Worm (Caenorhabditis elegans) whole organism, L1 larva: ENCODE measurements around the gene qns-1.
A peak's percentile ranks its signal among the peaks of the same experiment; 100 is the strongest.

ENCODE experiments used
- C34B4.2 ChIP-seq: sonication (generic microtip); optimal IDR thresholded peaks from 2 replicates; lab custom pipeline; 2017; ENCODE audit warnings: mild to moderate bottlenecking, missing genetic modification characterization, missing compliant biosample characterization
- aha-1 ChIP-seq: fragments of 150-350 bp; optimal IDR thresholded peaks from 2 replicates; lab custom pipeline; 2014; ENCODE audit warnings: missing biosample characterization, missing genetic modification characterization
- ama-1 ChIP-seq: fragments of 150-350 bp; optimal IDR thresholded peaks from 2 replicates; lab custom pipeline; 2014
- blmp-1 ChIP-seq: fragments of 150-350 bp; optimal IDR thresholded peaks from 2 replicates; lab custom pipeline; 2014; ENCODE audit warnings: missing biosample characterization, missing genetic modification characterization
- ceh-82 ChIP-seq, 3 experiments: fragments of 150-350 bp in 1 of 3; sonication (generic microtip) in 2 of 3; optimal IDR thresholded peaks; 2 replicates each; lab custom pipeline; 2014 to 2017; ENCODE audit warnings: missing biosample characterization in 3 of 3, missing genetic modification characterization in 3 of 3
- ceh-88 ChIP-seq: fragments of 200-800 bp; sonication (Bioruptor generic); IDR thresholded peaks from 2 replicates; pipeline ENCODE4 v1.3.6; 2022; ENCODE audit warnings: missing genetic modification characterization, missing compliant biosample characterization
- ceh-90 ChIP-seq: sonication (generic microtip); optimal IDR thresholded peaks from 2 replicates; lab custom pipeline; 2016; ENCODE audit warnings: missing genetic modification characterization, missing compliant biosample characterization
- efl-1 ChIP-seq, 4 experiments: fragments of 150-350 bp; optimal IDR thresholded peaks in 3 of 4; peaks in 1 of 4; 1 replicate in 1 of 4; 2 replicates in 3 of 4; lab custom pipeline; 2014; ENCODE audit warnings: missing biosample characterization in 2 of 4, missing genetic modification characterization in 2 of 4, missing genetic modification reagents in 2 of 4
- elt-2 ChIP-seq: sonication (generic microtip); optimal IDR thresholded peaks from 2 replicates; lab custom pipeline; 2016; ENCODE audit warnings: missing genetic modification characterization, mild to moderate bottlenecking, inconsistent platforms, missing compliant biosample characterization, missing genetic modification reagents
- elt-3 ChIP-seq, 6 experiments: fragments of 150-350 bp in 1 of 6; sonication (generic microtip); optimal IDR thresholded peaks; 2 replicates each; lab custom pipeline; 2017 to 2018; ENCODE audit warnings: missing biosample characterization in 6 of 6, missing genetic modification characterization in 6 of 6, inconsistent platforms in 1 of 6
- fkh-4 ChIP-seq: sonication (generic microtip); optimal IDR thresholded peaks from 2 replicates; lab custom pipeline; 2016; ENCODE audit warnings: missing compliant biosample characterization, missing genetic modification characterization, borderline replicate concordance
- fos-1 ChIP-seq: fragments of 150-350 bp; optimal IDR thresholded peaks from 2 replicates; lab custom pipeline; 2014; ENCODE audit warnings: missing biosample characterization, missing genetic modification characterization
- grh-1 ChIP-seq: fragments of 200-800 bp; sonication (Bioruptor generic); IDR thresholded peaks from 2 replicates; pipeline ENCODE4 v1.3.6; 2022; ENCODE audit warnings: missing genetic modification reagents, missing genetic modification characterization, missing compliant biosample characterization
- hlh-4 ChIP-seq: sonication (generic microtip); optimal IDR thresholded peaks from 2 replicates; lab custom pipeline; 2016; ENCODE audit warnings: mild to moderate bottlenecking, missing genetic modification characterization, missing compliant biosample characterization
- hpl-2 ChIP-seq: fragments of 150-350 bp; optimal IDR thresholded peaks from 2 replicates; lab custom pipeline; 2014; ENCODE audit warnings: missing biosample characterization, missing genetic modification reagents, missing genetic modification characterization
- isw-1 ChIP-seq: fragments of 200-800 bp; sonication (Bioruptor generic); IDR thresholded peaks from 2 replicates; pipeline ENCODE4 v1.3.6; 2022; ENCODE audit warnings: missing genetic modification characterization, missing compliant biosample characterization
- jun-1 ChIP-seq: fragments of 150-350 bp; optimal IDR thresholded peaks from 2 replicates; lab custom pipeline; 2014; ENCODE audit warnings: missing biosample characterization, missing genetic modification reagents, missing genetic modification characterization
- lin-14 ChIP-seq: fragments of 200-800 bp; sonication (Bioruptor generic); optimal IDR thresholded peaks from 2 replicates; lab custom pipeline; 2018; ENCODE audit warnings: mild to moderate bottlenecking, missing genetic modification characterization, moderate library complexity, missing compliant biosample characterization
- lin-39 ChIP-seq: fragments of 150-350 bp; optimal IDR thresholded peaks from 2 replicates; lab custom pipeline; 2014; ENCODE audit warnings: missing biosample characterization, missing genetic modification reagents, missing genetic modification characterization
- lir-3 ChIP-seq: sonication (generic microtip); optimal IDR thresholded peaks from 2 replicates; lab custom pipeline; 2016; ENCODE audit warnings: mild to moderate bottlenecking, missing genetic modification characterization, moderate library complexity, missing compliant biosample characterization; ENCODE audit not compliant: poor library complexity
- mab-9 ChIP-seq: fragments of 200-800 bp; sonication (Bioruptor generic); IDR thresholded peaks from 2 replicates; pipeline ENCODE4 v1.3.6; 2022; ENCODE audit warnings: missing genetic modification reagents, missing genetic modification characterization, missing compliant biosample characterization
- nhr-12 ChIP-seq: sonication (generic microtip); optimal IDR thresholded peaks from 2 replicates; lab custom pipeline; 2017; ENCODE audit warnings: missing biosample characterization, missing genetic modification characterization
- nhr-19 ChIP-seq: fragments of 200-800 bp; sonication (Bioruptor generic); conservative IDR thresholded peaks from 2 replicates; pipeline ENCODE4 v1.3.6; 2022; ENCODE audit warnings: missing genetic modification characterization, missing compliant biosample characterization
- nhr-237 ChIP-seq: fragments of 150-350 bp; optimal IDR thresholded peaks from 2 replicates; lab custom pipeline; 2014; ENCODE audit warnings: missing biosample characterization, missing genetic modification characterization
- nhr-71 ChIP-seq: sonication (generic microtip); optimal IDR thresholded peaks from 2 replicates; lab custom pipeline; 2016; ENCODE audit warnings: mild to moderate bottlenecking, missing genetic modification characterization, moderate library complexity, missing compliant biosample characterization
- nhr-76 ChIP-seq: sonication (generic microtip); optimal IDR thresholded peaks from 2 replicates; lab custom pipeline; 2017; ENCODE audit warnings: missing biosample characterization, missing genetic modification characterization
- nhr-77 ChIP-seq: fragments of 150-350 bp; optimal IDR thresholded peaks from 2 replicates; lab custom pipeline; 2014; ENCODE audit warnings: missing biosample characterization, missing genetic modification characterization
- nhr-85 ChIP-seq: sonication (generic microtip); peaks from one replicate; lab custom pipeline; 2016; ENCODE audit warnings: missing genetic modification characterization, inconsistent platforms, missing compliant biosample characterization
- nhr-90 ChIP-seq: sonication (generic microtip); optimal IDR thresholded peaks from 2 replicates; lab custom pipeline; 2016; ENCODE audit warnings: mild to moderate bottlenecking, missing genetic modification characterization, missing compliant biosample characterization; ENCODE audit not compliant: poor library complexity
- pag-3 ChIP-seq: sonication (generic microtip); optimal IDR thresholded peaks from 2 replicates; lab custom pipeline; 2017; ENCODE audit warnings: missing genetic modification characterization, mild to moderate bottlenecking, missing compliant biosample characterization, antibody characterized with exemption, borderline replicate concordance; ENCODE audit not compliant: insufficient read depth
- pax-3 ChIP-seq: fragments of 200-800 bp; sonication (Bioruptor generic); optimal IDR thresholded peaks from 2 replicates; lab custom pipeline; 2018; ENCODE audit warnings: mild to moderate bottlenecking, missing genetic modification characterization, moderate library complexity, missing compliant biosample characterization
- pqm-1 ChIP-seq: sonication (generic microtip); optimal IDR thresholded peaks from 3 replicates; lab custom pipeline; 2017; ENCODE audit warnings: missing biosample characterization, missing genetic modification characterization
- snpc-4 ChIP-seq: fragments of 150-350 bp; optimal IDR thresholded peaks from 2 replicates; lab custom pipeline; 2014; ENCODE audit warnings: missing biosample characterization, missing genetic modification characterization
- sox-4 ChIP-seq: sonication (generic microtip); optimal IDR thresholded peaks from 2 replicates; lab custom pipeline; 2016; ENCODE audit warnings: missing genetic modification characterization, missing compliant biosample characterization
- sptf-1 ChIP-seq: fragments of 150-350 bp; optimal IDR thresholded peaks from 2 replicates; lab custom pipeline; 2014; ENCODE audit warnings: missing biosample characterization, missing genetic modification characterization
- sup-37 ChIP-seq: fragments of 200-800 bp; sonication (Bioruptor generic); optimal IDR thresholded peaks from 2 replicates; lab custom pipeline; 2018; ENCODE audit warnings: mild to moderate bottlenecking, missing genetic modification characterization, missing compliant biosample characterization
- swsn-7 ChIP-seq: sonication (generic microtip); optimal IDR thresholded peaks from 2 replicates; lab custom pipeline; 2016; ENCODE audit warnings: missing genetic modification characterization, missing compliant biosample characterization
- tlp-1 ChIP-seq: fragments of 150-350 bp; optimal IDR thresholded peaks from 2 replicates; lab custom pipeline; 2014; ENCODE audit warnings: missing biosample characterization, missing genetic modification characterization
- xbp-1 ChIP-seq: sonication (generic microtip); optimal IDR thresholded peaks from 2 replicates; lab custom pipeline; 2016; ENCODE audit warnings: missing genetic modification characterization, missing compliant biosample characterization

qns-1 gene

DNA sequence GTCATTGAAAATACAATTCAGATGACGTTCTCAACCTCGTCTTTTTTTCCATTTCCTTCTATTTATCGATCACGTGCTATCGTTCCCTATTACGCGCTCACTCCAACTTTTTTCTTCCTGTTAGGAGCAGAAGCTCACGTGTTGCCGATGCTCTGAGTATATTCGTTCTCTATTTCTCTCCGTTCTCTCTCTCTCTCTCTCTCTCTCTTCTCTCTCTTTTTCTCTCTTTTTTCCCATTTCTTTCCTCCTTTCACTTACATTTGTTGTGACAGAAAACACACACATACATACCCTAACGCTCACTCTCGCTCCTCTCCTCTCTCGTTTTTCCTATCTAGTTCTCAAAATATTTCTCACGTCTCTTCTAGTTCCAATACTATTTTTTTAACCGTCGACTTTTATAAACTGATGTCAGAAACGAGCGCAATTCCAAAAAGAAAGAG, 33.3 kb upstream of the qns-1 start (continued):
- peak; percentile 91 for TF ChIP-seq xbp-1 (tag; lab: Kevin White, UChicago)
- TF ChIP-seq nhr-19 (GFP tag; lab: Robert Waterston, UW), result peak; percentile 91
- TF ChIP-seq ceh-82 (tag; optimal IDR thresholded peaks at IDR 0.05; lab: Kevin White, UChicago), result peak; percentile 28 to 73 (median 42)
- TF ChIP-seq fos-1 (tag; lab: Kevin White, UChicago), result peak; percentile 60
- TF ChIP-seq nhr-237, result peak; percentile 78
- no peak for TF ChIP-seq mab-9 (GFP tag; lab: Robert Waterston, UW)
- TF ChIP-seq nhr-90 (tag; lab: Kevin White, UChicago), result peak; percentile 80
- peak; percentile 63 for TF ChIP-seq ama-1 (lab: Kevin White, UChicago)
- no peak for TF ChIP-seq pag-3 (tag; lab: Kevin White, UChicago)
- no peak for TF ChIP-seq ceh-90 (tag; lab: Kevin White, UChicago)
- TF ChIP-seq nhr-76, result no peak
- TF ChIP-seq ceh-88, result peak; percentile 72
- peak; percentile 94 for TF ChIP-seq swsn-7 (tag; lab: Kevin White, UChicago)
- TF ChIP-seq lir-3 (tag; lab: Kevin White, UChicago), result peak; percentile 75
- TF ChIP-seq hlh-4 (tag; lab: Kevin White, UChicago), result no peak
- no peak for TF ChIP-seq aha-1 (tag; lab: Kevin White, UChicago)
- TF ChIP-seq pax-3 (tag; lab: Kevin White, UChicago), result peak; percentile 87
- TF ChIP-seq grh-1 (GFP tag; lab: Robert Waterston, UW), result peak; percentile 46; the same call in 1 of the 2 replicates
- TF ChIP-seq sup-37 (GFP tag; lab: Kevin White, UChicago), result peak; percentile 74
- TF ChIP-seq blmp-1 (tag; lab: Kevin White, UChicago), result peak; percentile 96
- peak; percentile 93 for TF ChIP-seq sox-4
- peak; percentile 32 for TF ChIP-seq snpc-4 (tag; lab: Kevin White, UChicago)
- TF ChIP-seq tlp-1 (tag; lab: Kevin White, UChicago), result no peak
- no peak for TF ChIP-seq sptf-1
- TF ChIP-seq elt-2, result peak; percentile 87
- TF ChIP-seq nhr-12 (tag; lab: Kevin White, UChicago), result no peak
- peak; percentile 83 for TF ChIP-seq isw-1 (GFP tag; lab: Robert Waterston, UW)
- peak; percentile 100 for TF ChIP-seq lin-14 (GFP tag; lab: Kevin White, UChicago)
- peak; percentile 51 for TF ChIP-seq fkh-4 (tag; lab: Kevin White, UChicago)
- TF ChIP-seq pqm-1 (tag; lab: Kevin White, UChicago), result no peak
- peak; percentile 82 for TF ChIP-seq nhr-77 (tag; lab: Kevin White, UChicago)
- no peak for TF ChIP-seq C34B4.2

DNA sequence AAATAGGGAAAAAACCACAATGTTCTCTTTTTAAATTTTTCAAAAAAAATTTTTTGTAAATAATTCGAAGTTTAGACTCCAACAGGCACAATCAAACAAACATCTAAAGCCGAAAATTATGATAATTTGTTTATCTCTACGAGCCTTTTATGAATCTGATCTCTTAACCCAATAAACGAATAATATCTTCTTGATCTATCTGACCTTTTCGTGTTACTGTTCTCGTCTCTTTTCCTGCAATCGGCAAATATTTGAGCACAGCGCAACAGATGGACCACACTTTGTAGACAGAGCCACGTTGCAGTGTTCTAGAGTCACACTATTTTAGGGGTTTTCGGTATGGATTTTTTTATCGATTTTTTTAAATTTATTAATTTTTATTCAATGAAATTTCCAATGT, 32.7 kb upstream of the qns-1 start:
- TF ChIP-seq jun-1 (tag; lab: Kevin White, UChicago) (no peak), efl-1 (optimal IDR thresholded peaks at IDR 0.05; lab: Kevin White, UChicago) (no peak), efl-1 (GFP tag; optimal IDR thresholded peaks at IDR 0.05 in 1 of 2; lab: Kevin White, UChicago) (no peak), hpl-2 (GFP tag; lab: Kevin White, UChicago) (no peak), lin-39 (tag; lab: Kevin White, UChicago) (no peak)

DNA sequence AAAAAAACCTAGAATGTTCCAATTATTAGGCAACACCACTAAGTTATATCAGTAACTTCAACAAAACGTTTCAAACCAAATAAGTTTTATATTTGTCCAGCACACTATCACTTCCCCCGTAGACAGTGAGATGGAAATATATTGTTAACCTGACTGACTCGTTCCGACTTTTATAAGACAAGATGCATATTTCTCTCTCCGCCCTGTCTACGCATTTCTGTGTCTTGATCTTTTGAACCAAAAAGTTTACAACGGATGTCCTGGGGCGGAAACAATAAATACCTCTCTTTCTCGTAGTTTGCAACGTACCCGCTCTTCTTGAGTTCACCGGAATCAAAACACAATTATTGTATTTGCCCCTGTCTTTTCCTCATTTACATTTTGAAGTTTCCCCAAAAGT, 32.2 kb upstream of the qns-1 start:
- TF ChIP-seq nhr-85 (tag; lab: Kevin White, UChicago) (peak; percentile 50), nhr-71 (peak; percentile 85), lin-14 (GFP tag; lab: Kevin White, UChicago) (peak; percentile 65), fkh-4 (tag; lab: Kevin White, UChicago) (no peak), elt-3 (tag; optimal IDR thresholded peaks at IDR 0.05; lab: Kevin White, UChicago) (peak in 2 of 6 experiments; percentile 76 to 78)
- TF ChIP-seq, all 84 proteins: peak for 4
